Fruit fly (Drosophila melanogaster) whole organism, embryonic: ENCODE results near the gene PAPLA1.

Experiments used
- ATbp ChIP-seq: fragments of 200-800 bp; sonication (Bioruptor generic); optimal IDR thresholded peaks from 2 replicates; lab custom pipeline; 2017; ENCODE audit warnings: missing biosample characterization, mild to moderate bottlenecking, missing genetic modification characterization, missing genetic modification reagents
- Adf1 ChIP-seq: fragments of 200-800 bp; sonication (Bioruptor generic); IDR thresholded peaks from 2 replicates; pipeline ENCODE4 v1.3.6; 2022; ENCODE audit warnings: missing biosample characterization, missing genetic modification characterization
- Asciz ChIP-seq: fragments of 200-800 bp; sonication (Bioruptor generic); optimal IDR thresholded peaks from 2 replicates; lab custom pipeline; 2017; ENCODE audit warnings: missing biosample characterization, mild to moderate bottlenecking, missing genetic modification characterization, missing genetic modification reagents
- CG1024 ChIP-seq: fragments of 200-800 bp; sonication (Bioruptor generic); IDR thresholded peaks from 2 replicates; pipeline ENCODE4 v1.3.6; 2022; ENCODE audit warnings: missing biosample characterization, missing genetic modification characterization
- CG10462 ChIP-seq: fragments of 200-800 bp; sonication (Bioruptor generic); optimal IDR thresholded peaks from 2 replicates; lab custom pipeline; 2016; ENCODE audit warnings: missing biosample characterization, missing genetic modification characterization
- CG11456 ChIP-seq: fragments of 200-800 bp; sonication (Bioruptor generic); IDR thresholded peaks from 3 replicates; pipeline ENCODE4 v1.3.6; 2022; ENCODE audit warnings: missing biosample characterization, missing genetic modification characterization
- CG12071 ChIP-seq: fragments of 200-800 bp; sonication (Bioruptor generic); optimal IDR thresholded peaks from 3 replicates; lab custom pipeline; 2018; ENCODE audit warnings: missing biosample characterization, mild to moderate bottlenecking, missing genetic modification characterization
- CG13287 ChIP-seq: fragments of 200-800 bp; sonication (Bioruptor generic); IDR thresholded peaks from 2 replicates; pipeline ENCODE4 v1.3.6; 2022; ENCODE audit warnings: missing biosample characterization, missing genetic modification characterization; ENCODE audit not compliant: partially characterized antibody
- CG1529 ChIP-seq: fragments of 200-800 bp; sonication (Bioruptor generic); optimal IDR thresholded peaks from 3 replicates; lab custom pipeline; 2018; ENCODE audit warnings: missing biosample characterization, missing genetic modification characterization
- CG1602 ChIP-seq: fragments of 200-800 bp; sonication (Bioruptor generic); optimal IDR thresholded peaks from 3 replicates; lab custom pipeline; 2016; ENCODE audit warnings: missing biosample characterization, missing genetic modification characterization
- CG1603 ChIP-seq: fragments of 200-800 bp; sonication (Bioruptor generic); optimal IDR thresholded peaks from 2 replicates; lab custom pipeline; 2019; ENCODE audit warnings: missing biosample characterization, mild to moderate bottlenecking, missing genetic modification characterization, moderate library complexity
- CG16813 ChIP-seq: fragments of 200-800 bp; sonication (Bioruptor generic); IDR thresholded peaks from 3 replicates; pipeline ENCODE4 v1.3.6; 2022; ENCODE audit warnings: missing biosample characterization, missing genetic modification characterization; ENCODE audit not compliant: partially characterized antibody
- CG17802 ChIP-seq: fragments of 200-800 bp; sonication (Bioruptor generic); optimal IDR thresholded peaks from 2 replicates; lab custom pipeline; 2018; ENCODE audit warnings: missing biosample characterization, mild to moderate bottlenecking, missing genetic modification characterization, moderate library complexity
- CG2120 ChIP-seq: fragments of 200-800 bp; sonication (Bioruptor generic); optimal IDR thresholded peaks from 3 replicates; lab custom pipeline; 2016; ENCODE audit warnings: missing biosample characterization, missing genetic modification characterization
- CG31365 ChIP-seq: fragments of 200-800 bp; sonication (Bioruptor generic); optimal IDR thresholded peaks from 2 replicates; lab custom pipeline; 2018; ENCODE audit warnings: missing biosample characterization, mild to moderate bottlenecking, missing genetic modification characterization
- CG4404 ChIP-seq: fragments of 200-800 bp; sonication (Bioruptor generic); IDR thresholded peaks from 2 replicates; pipeline ENCODE4 v1.3.6; 2022; ENCODE audit warnings: missing biosample characterization, missing genetic modification characterization
- CG4617 ChIP-seq: fragments of 200-800 bp; sonication (Bioruptor generic); optimal IDR thresholded peaks from 3 replicates; lab custom pipeline; 2016; ENCODE audit warnings: missing biosample characterization, missing genetic modification characterization, borderline replicate concordance
- CG7372 ChIP-seq: fragments of 200-800 bp; sonication (Bioruptor generic); IDR thresholded peaks from 2 replicates; pipeline ENCODE4 v1.3.6; 2022; ENCODE audit warnings: missing biosample characterization, missing genetic modification characterization
- CG7745 ChIP-seq: fragments of 200-800 bp; sonication (Bioruptor generic); optimal IDR thresholded peaks from 2 replicates; lab custom pipeline; 2018; ENCODE audit warnings: missing biosample characterization, mild to moderate bottlenecking, missing genetic modification characterization, moderate library complexity
- CG8089 ChIP-seq: fragments of 200-800 bp; sonication (Bioruptor generic); optimal IDR thresholded peaks from 3 replicates; lab custom pipeline; 2016; ENCODE audit warnings: missing biosample characterization, missing genetic modification characterization
- CG8281 ChIP-seq: fragments of 200-800 bp; sonication (Bioruptor generic); optimal IDR thresholded peaks from 2 replicates; lab custom pipeline; 2018; ENCODE audit warnings: missing biosample characterization, mild to moderate bottlenecking, missing genetic modification characterization, moderate library complexity
- CG8388 ChIP-seq: fragments of 200-800 bp; sonication (Bioruptor generic); optimal IDR thresholded peaks from 2 replicates; lab custom pipeline; 2019; ENCODE audit warnings: missing biosample characterization, mild to moderate bottlenecking, missing genetic modification characterization, moderate library complexity
- CG9437 ChIP-seq: fragments of 200-800 bp; sonication (Bioruptor generic); optimal IDR thresholded peaks from 2 replicates; lab custom pipeline; 2018; ENCODE audit warnings: missing biosample characterization, mild to moderate bottlenecking, missing genetic modification characterization
- D ChIP-seq, 2 experiments: fragments of 200-800 bp in 1 of 2; fragments of >200 bp in 1 of 2; sonication (Bioruptor generic) in 1 of 2; optimal IDR thresholded peaks; 2 replicates in 1 of 2; 3 replicates in 1 of 2; lab custom pipeline; 2017; ENCODE audit warnings: mild to moderate bottlenecking in 1 of 2, missing biosample characterization in 1 of 2, missing genetic modification characterization in 1 of 2, missing genetic modification reagents in 1 of 2
- HHEX ChIP-seq: fragments of 200-800 bp; sonication (Bioruptor generic); optimal IDR thresholded peaks from 3 replicates; lab custom pipeline; 2017; ENCODE audit warnings: missing biosample characterization, mild to moderate bottlenecking, missing genetic modification characterization, missing genetic modification reagents
- Kr ChIP-seq: fragments of 200-800 bp; sonication (Bioruptor generic); optimal IDR thresholded peaks from 2 replicates; lab custom pipeline; 2017; ENCODE audit warnings: missing biosample characterization, mild to moderate bottlenecking, missing genetic modification characterization
- MESR4 ChIP-seq: fragments of 200-800 bp; sonication (Bioruptor generic); optimal IDR thresholded peaks from 2 replicates; lab custom pipeline; 2018; ENCODE audit warnings: missing biosample characterization, mild to moderate bottlenecking, missing genetic modification characterization, moderate library complexity
- Meics ChIP-seq: fragments of 200-800 bp; sonication (Bioruptor generic); optimal IDR thresholded peaks from 2 replicates; lab custom pipeline; 2017; ENCODE audit warnings: missing biosample characterization, mild to moderate bottlenecking, missing genetic modification characterization
- Mrtf ChIP-seq: fragments of 200-800 bp; sonication (Bioruptor generic); IDR thresholded peaks from 3 replicates; pipeline ENCODE4 v1.3.6; 2022; ENCODE audit warnings: missing biosample characterization, missing genetic modification characterization
- NfI ChIP-seq: fragments of 200-800 bp; sonication (Bioruptor generic); optimal IDR thresholded peaks from 3 replicates; lab custom pipeline; 2018; ENCODE audit warnings: missing biosample characterization, mild to moderate bottlenecking, missing genetic modification characterization, moderate library complexity
- PHDP ChIP-seq: fragments of 200-800 bp; sonication (Bioruptor generic); optimal IDR thresholded peaks from 3 replicates; lab custom pipeline; 2018; ENCODE audit warnings: missing biosample characterization, mild to moderate bottlenecking, missing genetic modification characterization, moderate library complexity
- Rfx ChIP-seq: fragments of 200-800 bp; sonication (Bioruptor generic); IDR thresholded peaks from 2 replicates; pipeline ENCODE4 v1.3.6; 2022; ENCODE audit warnings: missing biosample characterization, missing genetic modification characterization
- Spps ChIP-seq: fragments of 200-800 bp; sonication (Bioruptor generic); optimal IDR thresholded peaks from 2 replicates; lab custom pipeline; 2018; ENCODE audit warnings: missing biosample characterization, mild to moderate bottlenecking, missing genetic modification characterization
- ash1 ChIP-seq: fragments of 200-800 bp; sonication (Bioruptor generic); optimal IDR thresholded peaks from 2 replicates; lab custom pipeline; 2018; ENCODE audit warnings: missing biosample characterization, mild to moderate bottlenecking, missing genetic modification characterization
- btn ChIP-seq: fragments of 200-800 bp; sonication (Bioruptor generic); optimal IDR thresholded peaks from 2 replicates; lab custom pipeline; 2016; ENCODE audit warnings: missing biosample characterization, missing genetic modification characterization
- cad ChIP-seq: fragments of >200 bp; optimal IDR thresholded peaks from 2 replicates; lab custom pipeline; 2017; ENCODE audit warnings: missing biosample characterization, missing genetic modification characterization
- cas ChIP-seq: fragments of 200-800 bp; sonication (Bioruptor generic); IDR thresholded peaks from 2 replicates; pipeline ENCODE4 v1.3.6; 2022; ENCODE audit warnings: missing biosample characterization, missing genetic modification characterization
- corto ChIP-seq: fragments of 200-800 bp; sonication (Bioruptor generic); optimal IDR thresholded peaks from 2 replicates; lab custom pipeline; 2016; ENCODE audit warnings: missing biosample characterization, mild to moderate bottlenecking, missing genetic modification characterization, moderate library complexity
- eve ChIP-seq, 2 experiments: fragments of >200 bp; optimal IDR thresholded peaks; 2 replicates each; lab custom pipeline; 2017; ENCODE audit warnings: missing biosample characterization in 2 of 2, missing genetic modification characterization in 2 of 2
- eyg ChIP-seq: fragments of 200-800 bp; sonication (Bioruptor generic); optimal IDR thresholded peaks from 3 replicates; lab custom pipeline; 2016; ENCODE audit warnings: missing biosample characterization, missing genetic modification characterization
- lola ChIP-seq, 3 experiments: fragments of >200 bp in 2 of 3; fragments of 200-800 bp in 1 of 3; sonication (Bioruptor generic) in 1 of 3; optimal IDR thresholded peaks; 2 replicates each; lab custom pipeline; 2017 to 2019; ENCODE audit warnings: missing biosample characterization in 3 of 3, missing genetic modification characterization in 3 of 3, mild to moderate bottlenecking in 1 of 3, moderate library complexity in 1 of 3
- onecut ChIP-seq: fragments of 200-800 bp; sonication (Bioruptor generic); IDR thresholded peaks from 2 replicates; pipeline ENCODE4 v1.3.6; 2022; ENCODE audit warnings: missing biosample characterization, missing genetic modification characterization
- repo ChIP-seq: fragments of 200-800 bp; sonication (Bioruptor generic); optimal IDR thresholded peaks from 2 replicates; lab custom pipeline; 2016; ENCODE audit warnings: missing biosample characterization, missing genetic modification characterization
- sens-2 ChIP-seq: fragments of 200-800 bp; sonication (Bioruptor generic); IDR thresholded peaks from 2 replicates; pipeline ENCODE4 v1.3.6; 2022; ENCODE audit warnings: missing biosample characterization, missing genetic modification characterization
- slou ChIP-seq: fragments of 200-800 bp; sonication (Bioruptor generic); optimal IDR thresholded peaks from 3 replicates; lab custom pipeline; 2016; ENCODE audit warnings: missing biosample characterization, missing genetic modification characterization
- sqz ChIP-seq: fragments of 200-800 bp; sonication (Bioruptor generic); optimal IDR thresholded peaks from 3 replicates; lab custom pipeline; 2018; ENCODE audit warnings: missing biosample characterization, mild to moderate bottlenecking, missing genetic modification characterization
- ssp ChIP-seq: fragments of 200-800 bp; sonication (Bioruptor generic); IDR thresholded peaks from 2 replicates; pipeline ENCODE4 v1.3.6; 2022; ENCODE audit warnings: missing biosample characterization, missing genetic modification characterization
- stc ChIP-seq: fragments of 200-800 bp; sonication (Bioruptor generic); IDR thresholded peaks from 2 replicates; pipeline ENCODE4 v1.3.6; 2022; ENCODE audit warnings: missing biosample characterization, missing genetic modification characterization
- wdn ChIP-seq: fragments of 200-800 bp; sonication (Bioruptor generic); IDR thresholded peaks from 2 replicates; pipeline ENCODE4 v1.3.6; 2022; ENCODE audit warnings: missing biosample characterization, missing genetic modification characterization

PAPLA1 gene

dm6 chr2L:8088025-8088789 is 71.2 kb downstream of the PAPLA1 start (continued):
- TF ChIP-seq CG9437 (GFP tag; lab: Kevin White, UChicago) (no peak), CG4617 (GFP tag; lab: Kevin White, UChicago) (no peak), CG1024 (GFP tag; lab: Robert Waterston, UW) (no peak), Adf1 (GFP tag; lab: Robert Waterston, UW) (peak; percentile 91), D (optimal IDR thresholded peaks at IDR 0.05; lab: Kevin White, UChicago) (peak; percentile 94), D (GFP tag; optimal IDR thresholded peaks at IDR 0.05; lab: Kevin White, UChicago) (no peak), eve (GFP tag; optimal IDR thresholded peaks at IDR 0.05; lab: Kevin White, UChicago) (no peak), sens-2 (GFP tag; lab: Robert Waterston, UW) (0 out of 2 replicates have a peak, but pooled peaks have one; percentile 30), CG2120 (peak; percentile 49), CG7745 (tag; lab: Kevin White, UChicago) (no peak), CG16813 (0 out of 3 replicates have a peak, but pooled peaks have one; percentile 26), Spps (tag; lab: Kevin White, UChicago) (no peak), CG8089 (no peak), MESR4 (no peak), onecut (GFP tag; lab: Robert Waterston, UW) (no peak), CG10462 (GFP tag; lab: Kevin White, UChicago) (no peak), slou (no peak), CG1602 (no peak), NfI (GFP tag; lab: Kevin White, UChicago) (no peak), CG8388 (GFP tag; lab: Kevin White, UChicago) (no peak), CG4404 (GFP tag; lab: Robert Waterston, UW) (no peak), Meics (GFP tag; lab: Kevin White, UChicago) (peak; percentile 11), CG12071 (no peak), eyg (GFP tag; lab: Kevin White, UChicago) (no peak), repo (GFP tag; lab: Kevin White, UChicago) (no peak), CG13287 (GFP tag; lab: Robert Waterston, UW) (peak; percentile 45), ssp (GFP tag; lab: Robert Waterston, UW) (no peak), Rfx (GFP tag; lab: Robert Waterston, UW) (no peak), HHEX (no peak), btn (GFP tag; lab: Kevin White, UChicago) (no peak), ash1 (GFP tag; lab: Kevin White, UChicago) (peak; percentile 29), lola (GFP tag; optimal IDR thresholded peaks at IDR 0.05; lab: Kevin White, UChicago) (no peak), CG31365 (tag; lab: Kevin White, UChicago) (no peak), CG7372 (GFP tag; lab: Robert Waterston, UW) (no peak), Mrtf (no peak), Asciz (no peak), CG1529 (GFP tag; lab: Kevin White, UChicago) (no peak), Kr (GFP tag; lab: Kevin White, UChicago) (no peak), CG8281 (tag; lab: Kevin White, UChicago) (no peak), sqz (no peak), CG11456 (GFP tag; lab: Robert Waterston, UW) (no peak), CG1603 (tag; lab: Kevin White, UChicago) (peak; percentile 29), stc (no peak), wdn (no peak), CG17802 (tag; lab: Kevin White, UChicago) (no peak), PHDP (peak; percentile 31), cas (no peak), cad (no peak), corto (GFP tag; lab: Kevin White, UChicago) (no peak), ATbp (no peak)
